Fruit fly (Drosophila melanogaster): Measurements from ENCODE around the gene CG3558.
A peak's percentile ranks its signal among the peaks of the same experiment; 100 is the strongest.

The CG3558 gene

dm6 chr2L:2957547-2958174 lies 35.0 kb upstream of the CG3558 start (continued):
- TF ChIP-seq sima (GFP tag; optimal IDR thresholded peaks at IDR 0.05) = no peak
- no peak for TF ChIP-seq CG14441 (GFP tag; IDR thresholded peaks at IDR 0.05)
- peak; percentile 67 for TF ChIP-seq Ssrp (tag; optimal IDR thresholded peaks at IDR 0.05)
- no peak for TF ChIP-seq grau (tag; optimal IDR thresholded peaks at IDR 0.05)
- TF ChIP-seq chinmo (GFP tag; IDR thresholded peaks at IDR 0.05; ENCODE audit: partially characterized antibody) = no peak
- TF ChIP-seq dmrt99B (tag; optimal IDR thresholded peaks at IDR 0.05) = peak; percentile 78
- TF ChIP-seq CG15696 (tag; optimal IDR thresholded peaks at IDR 0.05) = no peak
- TF ChIP-seq Dp (GFP tag; optimal IDR thresholded peaks at IDR 0.05) = no peak
- no peak for TF ChIP-seq br (optimal IDR thresholded peaks at IDR 0.05)
- peak; percentile 35 for TF ChIP-seq mam (GFP tag; optimal IDR thresholded peaks at IDR 0.05)
- TF ChIP-seq gt (GFP tag; IDR thresholded peaks at IDR 0.05) = 0 out of 2 replicates have a peak, but pooled peaks have one; percentile 52
- TF ChIP-seq dati (GFP tag; IDR thresholded peaks at IDR 0.05) = no peak
- TF ChIP-seq vnd (GFP tag; IDR thresholded peaks at IDR 0.05; ENCODE audit: partially characterized antibody) = no peak
- no peak for TF ChIP-seq ham (GFP tag; IDR thresholded peaks at IDR 0.05)
- TF ChIP-seq zfh2 (GFP tag; optimal IDR thresholded peaks at IDR 0.05) = no peak
- no peak for TF ChIP-seq repo (GFP tag; optimal IDR thresholded peaks at IDR 0.05)
- TF ChIP-seq CG16863 (GFP tag; optimal IDR thresholded peaks at IDR 0.05) = peak; percentile 39
- peak; percentile 42 for TF ChIP-seq nerfin-1 (tag; optimal IDR thresholded peaks at IDR 0.05)
- TF ChIP-seq CG10321 (GFP tag; IDR thresholded peaks at IDR 0.05) = no peak
- no peak for TF ChIP-seq CG17359 (tag; optimal IDR thresholded peaks at IDR 0.05)
- TF ChIP-seq MESR4 (GFP tag; optimal IDR thresholded peaks at IDR 0.05) = no peak
- no peak for TF ChIP-seq CG11247 (GFP tag; IDR thresholded peaks at IDR 0.05)
- no peak for TF ChIP-seq HmgZ (tag; optimal IDR thresholded peaks at IDR 0.05)
- no peak for TF ChIP-seq B-H1 (GFP tag; IDR thresholded peaks at IDR 0.05)
- no peak for TF ChIP-seq C15 (GFP tag; IDR thresholded peaks at IDR 0.05)
- peak; percentile 56 for TF ChIP-seq lmd (GFP tag; IDR thresholded peaks at IDR 0.05)
- no peak for TF ChIP-seq pb (GFP tag; optimal IDR thresholded peaks at IDR 0.05)
- TF ChIP-seq Atf-2 (GFP tag; optimal IDR thresholded peaks at IDR 0.05) = no peak
- no peak for TF ChIP-seq Kr (GFP tag; optimal IDR thresholded peaks at IDR 0.05)
- no peak for TF ChIP-seq CG16813 (GFP tag; IDR thresholded peaks at IDR 0.05; ENCODE audit: partially characterized antibody)
- peak; percentile 46 for TF ChIP-seq CG9215 (GFP tag; IDR thresholded peaks at IDR 0.05)
- no peak for TF ChIP-seq B-H2 (GFP tag; optimal IDR thresholded peaks at IDR 0.05)
- no peak for TF ChIP-seq cato (GFP tag; optimal IDR thresholded peaks at IDR 0.05; ENCODE audit: borderline replicate concordance)
- no peak for TF ChIP-seq h (optimal IDR thresholded peaks at IDR 0.05)

- no peak for TF ChIP-seq dm (GFP tag; optimal IDR thresholded peaks at IDR 0.05)
- 0 out of 3 replicates have a peak, but pooled peaks have one; percentile 19 for TF ChIP-seq zen2 (GFP tag; IDR thresholded peaks at IDR 0.05; ENCODE audit: partially characterized antibody)
- peak; percentile 51 to 54 for TF ChIP-seq Trl (optimal IDR thresholded peaks at IDR 0.05)
- no peak for TF ChIP-seq Trl (GFP tag; optimal IDR thresholded peaks at IDR 0.05)
- no peak for TF ChIP-seq CkIIα-i1 (GFP tag; IDR thresholded peaks at IDR 0.05)
- no peak for TF ChIP-seq CG2875 (GFP tag; optimal IDR thresholded peaks at IDR 0.05)
- TF ChIP-seq CG8281 (tag; optimal IDR thresholded peaks at IDR 0.05) = no peak
- TF ChIP-seq fd3F (GFP tag; optimal IDR thresholded peaks at IDR 0.05) = no peak
- no peak for TF ChIP-seq vnd (GFP tag; IDR thresholded peaks at IDR 0.05; ENCODE audit: partially characterized antibody)
- TF ChIP-seq Med (GFP tag) = peak; percentile 58
- TF ChIP-seq CG15073 (GFP tag; optimal IDR thresholded peaks at IDR 0.05) = no peak
- no peak for TF ChIP-seq Mrtf (GFP tag; IDR thresholded peaks at IDR 0.05)
- no peak for TF ChIP-seq gcm (GFP tag; optimal IDR thresholded peaks at IDR 0.05)
- TF ChIP-seq CG5180 (GFP tag; optimal IDR thresholded peaks at IDR 0.05) = no peak
- no peak for TF ChIP-seq unc-4 (GFP tag; IDR thresholded peaks at IDR 0.05; ENCODE audit: partially characterized antibody)
- TF ChIP-seq zen (tag; optimal IDR thresholded peaks at IDR 0.05) = no peak
- no peak for TF ChIP-seq Rx (GFP tag; IDR thresholded peaks at IDR 0.05)
- no peak for TF ChIP-seq Neu2 (GFP tag; optimal IDR thresholded peaks at IDR 0.05; ENCODE audit: borderline replicate concordance)
- no peak for TF ChIP-seq Poxn (GFP tag; IDR thresholded peaks at IDR 0.05)
- no peak for TF ChIP-seq CG9215 (GFP tag; IDR thresholded peaks at IDR 0.05)
- no peak for TF ChIP-seq CG14710 (tag; optimal IDR thresholded peaks at IDR 0.05)
These were observed 33.8 kb upstream of the CG3558 start for dm6 chr2L:2958858-2959257.
